Worm (Caenorhabditis elegans): ENCODE measurements around the gene ntl-4.

DNA sequence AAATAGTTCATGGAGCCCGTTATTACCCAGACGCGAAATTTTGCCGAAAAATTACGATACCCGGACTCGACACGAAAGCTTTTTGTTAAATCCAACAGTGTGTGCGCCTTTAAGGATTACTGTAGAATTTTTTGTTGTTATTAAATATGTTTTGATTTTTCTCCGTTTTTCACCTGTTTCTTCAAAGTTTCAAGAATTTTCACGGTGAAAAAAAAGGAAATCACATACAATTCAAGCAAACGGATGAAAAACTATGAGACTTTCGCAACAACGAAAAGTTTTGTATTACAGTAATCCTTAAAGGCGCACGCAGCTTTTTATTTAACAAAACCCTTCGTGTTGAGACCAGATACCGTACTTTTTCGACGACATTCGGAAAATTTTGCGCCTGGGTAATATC lies 43.6 kb downstream of the ntl-4 start:
- TF ChIP-seq unc-39 (tag; optimal IDR thresholded peaks at IDR 0.05) (no peak), mls-2 (tag; optimal IDR thresholded peaks at IDR 0.05) (no peak), ces-1 (GFP tag; optimal IDR thresholded peaks at IDR 0.05) (no peak), nhr-12 (tag; optimal IDR thresholded peaks at IDR 0.05) (no peak), ztf-11 (tag; optimal IDR thresholded peaks at IDR 0.05) (no peak), unc-62 (GFP tag; optimal IDR thresholded peaks at IDR 0.05) (no peak), hlh-1 (tag; optimal IDR thresholded peaks at IDR 0.05) (no peak), mep-1 (tag; optimal IDR thresholded peaks at IDR 0.05) (no peak), pha-4 (tag; optimal IDR thresholded peaks at IDR 0.05) (no peak), lin-13 (tag; optimal IDR thresholded peaks at IDR 0.05) (no peak), tbx-8 (GFP tag; optimal IDR thresholded peaks at IDR 0.05) (no peak), nhr-237 (tag; optimal IDR thresholded peaks at IDR 0.05) (no peak), elt-3 (tag; optimal IDR thresholded peaks at IDR 0.05) (no peak)

Measured in whole organism, mixed stage, embryonic.